Worm (Caenorhabditis elegans) whole organism, young adult: Measurements from ENCODE around the gene T19C3.6.
A peak's percentile ranks its signal among the peaks of the same experiment; 100 is the strongest.

ENCODE experiments used
- B0035.1 ChIP-seq: sonication (generic microtip); optimal IDR thresholded peaks from 2 replicates; lab custom pipeline; 2016; ENCODE audit warnings: missing genetic modification characterization, mild to moderate bottlenecking, missing compliant biosample characterization, missing genotype, missing genetic modification reagents
- C06A6.2 ChIP-seq: fragments of 200-800 bp; sonication (Bioruptor generic); conservative IDR thresholded peaks from 2 replicates; pipeline ENCODE4 v1.3.6; 2022; ENCODE audit warnings: missing genetic modification characterization, missing compliant biosample characterization
- F22D6.2 ChIP-seq: sonication (generic microtip); optimal IDR thresholded peaks from 2 replicates; lab custom pipeline; 2016; ENCODE audit warnings: mild to moderate bottlenecking, missing genetic modification characterization, missing compliant biosample characterization
- F23B12.7 ChIP-seq: sonication (generic microtip); optimal IDR thresholded peaks from 2 replicates; lab custom pipeline; 2017; ENCODE audit warnings: missing genetic modification characterization, mild to moderate bottlenecking, missing compliant biosample characterization, antibody characterized with exemption, moderate library complexity; ENCODE audit not compliant: insufficient read depth
- F33H1.4 ChIP-seq: fragments of 200-800 bp; sonication (Bioruptor generic); IDR thresholded peaks from 2 replicates; pipeline ENCODE4 v1.3.6; 2022; ENCODE audit warnings: missing genetic modification reagents, missing genetic modification characterization, missing compliant biosample characterization
- F52B5.7 ChIP-seq: sonication (generic microtip); optimal IDR thresholded peaks from 2 replicates; lab custom pipeline; 2016; ENCODE audit warnings: mild to moderate bottlenecking, missing genetic modification characterization, missing compliant biosample characterization
- K11D2.4 ChIP-seq: fragments of 200-800 bp; sonication (Bioruptor generic); IDR thresholded peaks from 2 replicates; pipeline ENCODE4 v1.3.6; 2022; ENCODE audit warnings: missing genetic modification reagents, missing genetic modification characterization, missing compliant biosample characterization
- Y53F4B.3 ChIP-seq: fragments of 200-800 bp; sonication (Bioruptor generic); IDR thresholded peaks from 2 replicates; pipeline ENCODE4 v1.3.6; 2022; ENCODE audit warnings: missing genetic modification reagents, missing genetic modification characterization, missing compliant biosample characterization
- Y53G8AR.9 ChIP-seq: fragments of 200-800 bp; sonication (Bioruptor generic); conservative IDR thresholded peaks from 2 replicates; pipeline ENCODE4 v1.3.6; 2022; ENCODE audit warnings: missing genetic modification reagents, missing genetic modification characterization, missing compliant biosample characterization
- ZK185.1 ChIP-seq: sonication (generic microtip); optimal IDR thresholded peaks from 2 replicates; lab custom pipeline; 2016; ENCODE audit warnings: mild to moderate bottlenecking, missing genetic modification characterization, missing compliant biosample characterization; ENCODE audit not compliant: poor library complexity, severe bottlenecking
- aptf-2 ChIP-seq: fragments of 200-800 bp; sonication (Bioruptor generic); conservative IDR thresholded peaks from 2 replicates; pipeline ENCODE4 v1.3.6; 2022; ENCODE audit warnings: missing genetic modification reagents, missing genetic modification characterization, missing compliant biosample characterization
- atf-7 ChIP-seq: sonication (generic microtip); optimal IDR thresholded peaks from 2 replicates; lab custom pipeline; 2017; ENCODE audit warnings: mild to moderate bottlenecking, missing genetic modification characterization, missing compliant biosample characterization
- attf-6 ChIP-seq: fragments of 200-800 bp; sonication (Bioruptor generic); IDR thresholded peaks from 2 replicates; pipeline ENCODE4 v1.3.6; 2022; ENCODE audit warnings: missing genetic modification reagents, missing genetic modification characterization, missing compliant biosample characterization
- cebp-1 ChIP-seq, 2 experiments: fragments of 200-800 bp in 1 of 2; sonication (Bioruptor generic) in 1 of 2; sonication (generic microtip) in 1 of 2; IDR thresholded peaks in 1 of 2; optimal IDR thresholded peaks in 1 of 2; 2 replicates each; pipeline versions ENCODE4 v1.3.6 to Lab custom; 2017 to 2022; ENCODE audit warnings: missing compliant biosample characterization in 2 of 2, missing genetic modification characterization in 2 of 2, mild to moderate bottlenecking in 1 of 2, missing genetic modification reagents in 1 of 2, moderate library complexity in 1 of 2
- ceh-40 ChIP-seq: fragments of 200-800 bp; sonication (Bioruptor generic); IDR thresholded peaks from 2 replicates; pipeline ENCODE4 v1.3.6; 2022; ENCODE audit warnings: missing genetic modification characterization, missing compliant biosample characterization
- ceh-79 ChIP-seq: sonication (generic microtip); optimal IDR thresholded peaks from 2 replicates; lab custom pipeline; 2017; ENCODE audit warnings: mild to moderate bottlenecking, missing genetic modification characterization, missing compliant biosample characterization
- dox-1 ChIP-seq: fragments of 200-800 bp; sonication (Bioruptor generic); IDR thresholded peaks from 2 replicates; pipeline ENCODE4 v1.3.6; 2022; ENCODE audit warnings: missing genetic modification reagents, missing genetic modification characterization, missing compliant biosample characterization
- egl-18 ChIP-seq: fragments of 200-800 bp; sonication (Bioruptor generic); IDR thresholded peaks from 2 replicates; pipeline ENCODE4 v1.3.6; 2022; ENCODE audit warnings: missing genetic modification reagents, missing genetic modification characterization, missing compliant biosample characterization
- egl-44 ChIP-seq: fragments of 200-800 bp; sonication (Bioruptor generic); IDR thresholded peaks from 2 replicates; pipeline ENCODE4 v1.3.6; 2022; ENCODE audit warnings: missing genetic modification reagents, missing genetic modification characterization, missing compliant biosample characterization
- ekl-4 ChIP-seq: fragments of 200-800 bp; sonication (Bioruptor generic); IDR thresholded peaks from 2 replicates; pipeline ENCODE4 v1.3.6; 2022; ENCODE audit warnings: missing genetic modification reagents, missing genetic modification characterization, missing compliant biosample characterization
- ets-4 ChIP-seq: fragments of 200-800 bp; sonication (Bioruptor generic); optimal IDR thresholded peaks from 2 replicates; lab custom pipeline; 2018; ENCODE audit warnings: mild to moderate bottlenecking, missing genetic modification characterization, missing compliant biosample characterization
- hmg-1.2 ChIP-seq: fragments of 200-800 bp; sonication (Bioruptor generic); IDR thresholded peaks from 2 replicates; pipeline ENCODE4 v1.3.6; 2022; ENCODE audit warnings: missing genetic modification reagents, missing genetic modification characterization, missing compliant biosample characterization
- hmg-20 ChIP-seq: fragments of 200-800 bp; sonication (Bioruptor generic); IDR thresholded peaks from 2 replicates; pipeline ENCODE4 v1.3.6; 2022; ENCODE audit warnings: missing genetic modification reagents, missing genetic modification characterization, missing compliant biosample characterization
- hsf-1 ChIP-seq: fragments of 200-800 bp; sonication (Bioruptor generic); IDR thresholded peaks from 2 replicates; pipeline ENCODE4 v1.3.6; 2022; ENCODE audit warnings: missing genetic modification reagents, missing genetic modification characterization, missing compliant biosample characterization
- lag-1 ChIP-seq: fragments of 200-800 bp; sonication (Bioruptor generic); IDR thresholded peaks from 2 replicates; pipeline ENCODE4 v1.3.6; 2022; ENCODE audit warnings: missing genetic modification reagents, missing genetic modification characterization, missing compliant biosample characterization
- let-526 ChIP-seq: fragments of 200-800 bp; sonication (Bioruptor generic); IDR thresholded peaks from 2 replicates; pipeline ENCODE4 v1.3.6; 2022; ENCODE audit warnings: missing genetic modification reagents, missing genetic modification characterization, missing compliant biosample characterization
- let-607 ChIP-seq, 2 experiments: fragments of 200-800 bp in 1 of 2; sonication (Bioruptor generic) in 1 of 2; sonication (generic microtip) in 1 of 2; optimal IDR thresholded peaks; 2 replicates each; lab custom pipeline; 2016 to 2018; ENCODE audit warnings: mild to moderate bottlenecking in 2 of 2, missing compliant biosample characterization in 2 of 2, missing genetic modification characterization in 2 of 2, moderate library complexity in 2 of 2, missing genotype in 1 of 2
- lin-40 ChIP-seq: sonication (generic microtip); optimal IDR thresholded peaks from 2 replicates; lab custom pipeline; 2016; ENCODE audit warnings: missing genetic modification characterization, mild to moderate bottlenecking, missing compliant biosample characterization, missing genotype, missing genetic modification reagents
- lir-1 ChIP-seq: fragments of 200-800 bp; sonication (Bioruptor generic); conservative IDR thresholded peaks from 2 replicates; pipeline ENCODE4 v1.3.6; 2022; ENCODE audit warnings: missing genetic modification reagents, missing genetic modification characterization, missing compliant biosample characterization
- madf-10 ChIP-seq: sonication (generic microtip); optimal IDR thresholded peaks from 2 replicates; lab custom pipeline; 2016; ENCODE audit warnings: mild to moderate bottlenecking, missing genetic modification characterization, missing compliant biosample characterization
- madf-8 ChIP-seq: fragments of 200-800 bp; sonication (Bioruptor generic); conservative IDR thresholded peaks from 2 replicates; pipeline ENCODE4 v1.3.6; 2022; ENCODE audit warnings: missing genetic modification reagents, missing genetic modification characterization, missing compliant biosample characterization
- mes-4 ChIP-seq: sonication (generic microtip); optimal IDR thresholded peaks from 2 replicates; lab custom pipeline; 2016; ENCODE audit warnings: missing genotype, missing genetic modification characterization, missing compliant biosample characterization
- mxl-1 ChIP-seq: sonication (generic microtip); optimal IDR thresholded peaks from 2 replicates; lab custom pipeline; 2016; ENCODE audit warnings: missing genetic modification characterization, missing compliant biosample characterization
- nfya-2 ChIP-seq: fragments of 200-800 bp; sonication (Bioruptor generic); IDR thresholded peaks from 2 replicates; pipeline ENCODE4 v1.3.6; 2022; ENCODE audit warnings: missing genetic modification reagents, missing genetic modification characterization, missing compliant biosample characterization
- nfyb-1 ChIP-seq: fragments of 200-800 bp; sonication (Bioruptor generic); IDR thresholded peaks from 2 replicates; pipeline ENCODE4 v1.3.6; 2022; ENCODE audit warnings: missing genetic modification reagents, missing genetic modification characterization, missing compliant biosample characterization
- nhr-179 ChIP-seq: sonication (generic microtip); optimal IDR thresholded peaks from 2 replicates; lab custom pipeline; 2016; ENCODE audit warnings: mild to moderate bottlenecking, missing genetic modification characterization, missing compliant biosample characterization
- nhr-80 ChIP-seq: sonication (generic microtip); optimal IDR thresholded peaks from 2 replicates; lab custom pipeline; 2016; ENCODE audit warnings: missing genetic modification characterization, missing compliant biosample characterization
- nhr-90 ChIP-seq: sonication (generic microtip); optimal IDR thresholded peaks from 2 replicates; lab custom pipeline; 2016; ENCODE audit warnings: missing genotype, mild to moderate bottlenecking, missing genetic modification characterization, missing compliant biosample characterization
- pbrm-1 ChIP-seq: fragments of 200-800 bp; sonication (Bioruptor generic); IDR thresholded peaks from 2 replicates; pipeline ENCODE4 v1.3.6; 2022; ENCODE audit warnings: missing genetic modification reagents, missing genetic modification characterization, missing compliant biosample characterization
- pha-4 ChIP-seq: fragments of 150-350 bp; sonication (generic microtip); optimal IDR thresholded peaks from 2 replicates; lab custom pipeline; 2014; ENCODE audit warnings: missing biosample characterization, missing genetic modification reagents, missing genetic modification characterization
- sptf-2 ChIP-seq: fragments of 200-800 bp; sonication (Bioruptor generic); optimal IDR thresholded peaks from 2 replicates; lab custom pipeline; 2018; ENCODE audit warnings: mild to moderate bottlenecking, missing genetic modification characterization, missing compliant biosample characterization
- tbp1 ChIP-seq: fragments of 200-800 bp; sonication (Bioruptor generic); optimal IDR thresholded peaks from 2 replicates; lab custom pipeline; 2018; ENCODE audit warnings: mild to moderate bottlenecking, missing genetic modification characterization, missing compliant biosample characterization
- unc-130 ChIP-seq: sonication (generic microtip); optimal IDR thresholded peaks from 2 replicates; lab custom pipeline; 2016; ENCODE audit warnings: missing genetic modification reagents, missing genetic modification characterization, missing compliant biosample characterization
- unc-62 ChIP-seq: fragments of 150-350 bp; optimal IDR thresholded peaks from 2 replicates; lab custom pipeline; 2014; ENCODE audit warnings: missing biosample characterization, missing genetic modification reagents, missing genetic modification characterization
- ztf-22 ChIP-seq: fragments of 200-800 bp; sonication (Bioruptor generic); optimal IDR thresholded peaks from 2 replicates; lab custom pipeline; 2018; ENCODE audit warnings: mild to moderate bottlenecking, missing genetic modification characterization, moderate library complexity, missing compliant biosample characterization
- ztf-6 ChIP-seq: fragments of 200-800 bp; sonication (Bioruptor generic); IDR thresholded peaks from 2 replicates; pipeline ENCODE4 v1.3.6; 2022; ENCODE audit warnings: missing genetic modification reagents, missing genetic modification characterization, missing compliant biosample characterization

The T19C3.6 gene

DNA sequence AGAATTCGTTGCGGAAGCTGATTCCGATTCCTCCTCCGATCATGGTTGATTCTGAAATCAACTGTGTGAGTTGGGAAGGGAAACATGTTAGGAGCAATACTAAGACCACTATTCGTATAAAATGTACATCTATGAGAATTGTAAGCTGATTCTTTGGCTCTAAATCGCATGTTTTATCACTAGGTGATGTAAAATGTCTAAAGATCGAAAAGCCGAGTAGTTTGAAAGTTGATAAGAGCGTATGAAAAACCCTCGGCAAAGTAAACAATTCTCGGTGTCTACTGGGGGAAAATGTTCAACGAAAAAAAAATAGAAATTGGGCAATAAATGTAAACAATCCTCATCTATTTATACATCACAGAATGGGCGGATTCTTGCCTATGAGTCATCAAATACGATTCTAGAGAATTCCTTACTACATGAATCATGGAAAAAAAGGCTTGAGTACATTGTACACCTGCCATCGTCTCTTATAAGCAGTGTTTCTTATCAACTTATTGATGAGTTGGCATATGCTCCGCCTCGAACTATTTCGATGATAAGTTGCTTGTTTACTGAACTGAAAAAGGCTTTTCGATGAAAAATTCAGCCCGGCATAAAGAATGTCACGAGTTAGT is 30.9 kb downstream of the T19C3.6 start, which contains the start of gene lec-6:
Gene lec-6 (minus strand): TSS at position 51 of the 617 bp plus-strand sequence.
- TF ChIP-seq F33H1.4 (GFP tag; lab: Robert Waterston, UW) (no peak), nhr-179 (tag; lab: Kevin White, UChicago) (no peak), ets-4 (GFP tag; lab: Kevin White, UChicago) (peak; percentile 70), nfyb-1 (no peak), lag-1 (GFP tag; lab: Robert Waterston, UW) (no peak), nfya-2 (GFP tag; lab: Robert Waterston, UW) (no peak), ZK185.1 (tag; lab: Kevin White, UChicago) (peak; percentile 66), pha-4 (peak; percentile 29), F23B12.7 (tag; lab: Kevin White, UChicago) (peak; percentile 35), tbp1 (GFP tag; lab: Kevin White, UChicago) (peak; percentile 27), mes-4 (tag; lab: Kevin White, UChicago) (no peak), ztf-22 (peak; percentile 5), B0035.1 (no peak), attf-6 (GFP tag; lab: Robert Waterston, UW) (no peak), ceh-40 (GFP tag; lab: Robert Waterston, UW) (no peak), lin-40 (peak; percentile 14), lir-1 (GFP tag; lab: Robert Waterston, UW) (no peak), let-526 (0 out of 2 replicates have a peak, but pooled peaks have one; percentile 16), atf-7 (tag; lab: Kevin White, UChicago) (peak; percentile 27), F22D6.2 (no peak), nhr-90 (tag; lab: Kevin White, UChicago) (peak; percentile 49), hmg-20 (GFP tag; lab: Robert Waterston, UW) (no peak), unc-130 (GFP tag; lab: Kevin White, UChicago) (no peak), madf-8 (GFP tag; lab: Robert Waterston, UW) (no peak), F52B5.7 (tag; lab: Kevin White, UChicago) (no peak), aptf-2 (no peak), nhr-80 (tag; lab: Kevin White, UChicago) (peak; percentile 93), pbrm-1 (GFP tag; lab: Robert Waterston, UW) (0 out of 2 replicates have a peak, but pooled peaks have one; percentile 6), dox-1 (GFP tag; lab: Robert Waterston, UW) (0 out of 2 replicates have a peak, but pooled peaks have one; percentile 59), hmg-1.2 (GFP tag; lab: Robert Waterston, UW) (no peak), let-607 (tag; optimal IDR thresholded peaks at IDR 0.05; lab: Kevin White, UChicago) (peak; percentile 92 to 96), Y53F4B.3 (GFP tag; lab: Robert Waterston, UW) (no peak), K11D2.4 (GFP tag; lab: Robert Waterston, UW) (no peak), ztf-6 (no peak), hsf-1 (GFP tag; lab: Robert Waterston, UW) (0 out of 2 replicates have a peak, but pooled peaks have one; percentile 8)

DNA sequence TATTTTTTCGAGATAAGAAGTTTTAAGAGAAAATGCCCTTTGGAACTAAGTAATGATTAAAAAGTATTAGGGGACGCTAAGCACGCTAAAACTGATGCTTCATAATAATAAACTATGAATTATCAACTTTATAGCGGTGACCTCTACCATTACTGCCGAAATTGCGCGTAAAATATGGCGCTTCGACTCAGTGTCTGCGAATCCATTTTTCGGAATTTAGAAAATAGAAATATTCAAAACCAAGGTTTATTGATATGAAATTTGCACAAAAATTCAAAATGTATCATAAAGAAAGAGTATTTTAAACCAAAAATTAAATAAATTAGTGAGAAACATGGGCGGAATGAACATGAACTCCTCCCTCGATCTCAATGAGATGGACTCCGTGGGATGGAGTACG is 32.0 kb downstream of the T19C3.6 start:
- TF ChIP-seq aptf-2, result no peak
- TF ChIP-seq nhr-179 (tag; lab: Kevin White, UChicago), result no peak
- TF ChIP-seq madf-10, result no peak
- no peak for TF ChIP-seq unc-62 (GFP tag; lab: Kevin White, UChicago)
- TF ChIP-seq C06A6.2 (GFP tag; lab: Robert Waterston, UW), result no peak
- TF ChIP-seq sptf-2 (GFP tag; lab: Kevin White, UChicago), result no peak
- TF ChIP-seq ZK185.1 (tag; lab: Kevin White, UChicago), result peak; percentile 42
- no peak for TF ChIP-seq ceh-79 (tag; lab: Kevin White, UChicago)
- peak in 1 of 2 experiments; percentile 17 for TF ChIP-seq let-607 (tag; optimal IDR thresholded peaks at IDR 0.05; lab: Kevin White, UChicago)
- 0 out of 2 replicates have a peak, but pooled peaks have one; percentile 40 for TF ChIP-seq Y53G8AR.9 (GFP tag; lab: Robert Waterston, UW)
- 0 out of 2 replicates have a peak, but pooled peaks have one; percentile 36 for TF ChIP-seq ekl-4 (GFP tag; lab: Robert Waterston, UW)
- TF ChIP-seq tbp1 (GFP tag; lab: Kevin White, UChicago), result no peak
- no peak for TF ChIP-seq pbrm-1 (GFP tag; lab: Robert Waterston, UW)
- TF ChIP-seq egl-18 (GFP tag; lab: Robert Waterston, UW), result no peak
- peak; percentile 18 for TF ChIP-seq nhr-80 (tag; lab: Kevin White, UChicago)
- TF ChIP-seq egl-44 (GFP tag; lab: Robert Waterston, UW), result no peak
- no peak for TF ChIP-seq mxl-1 (tag; lab: Kevin White, UChicago)
- TF ChIP-seq cebp-1 (GFP tag; IDR thresholded peaks at IDR 0.05; lab: Robert Waterston, UW), result no peak
- peak; percentile 7 for TF ChIP-seq cebp-1 (tag; optimal IDR thresholded peaks at IDR 0.05; lab: Kevin White, UChicago)
